Fruit fly (Drosophila melanogaster) whole organism, embryonic: Measurements from ENCODE around the gene pyx.

Source experiments
- Atf-2 ChIP-seq: fragments of 200-800 bp; sonication (Bioruptor generic); optimal IDR thresholded peaks from 2 replicates; lab custom pipeline; 2016; ENCODE audit warnings: missing biosample characterization, missing genetic modification characterization
- BtbVII ChIP-seq: fragments of 200-800 bp; sonication (Bioruptor generic); optimal IDR thresholded peaks from 3 replicates; lab custom pipeline; 2017; ENCODE audit warnings: missing biosample characterization, mild to moderate bottlenecking, missing genetic modification characterization
- CG17612 ChIP-seq: fragments of 200-800 bp; sonication (Bioruptor generic); IDR thresholded peaks from 2 replicates; pipeline ENCODE4 v1.3.6; 2022; ENCODE audit warnings: missing biosample characterization, missing genetic modification characterization
- CG30020 ChIP-seq: fragments of 200-800 bp; optimal IDR thresholded peaks from 2 replicates; lab custom pipeline; 2019; ENCODE audit warnings: missing biosample characterization, mild to moderate bottlenecking, missing genetic modification characterization, moderate library complexity
- CG7372 ChIP-seq: fragments of 200-800 bp; sonication (Bioruptor generic); IDR thresholded peaks from 2 replicates; pipeline ENCODE4 v1.3.6; 2022; ENCODE audit warnings: missing biosample characterization, missing genetic modification characterization
- CG9437 ChIP-seq: fragments of 200-800 bp; sonication (Bioruptor generic); optimal IDR thresholded peaks from 2 replicates; lab custom pipeline; 2018; ENCODE audit warnings: missing biosample characterization, mild to moderate bottlenecking, missing genetic modification characterization
- D ChIP-seq, 2 experiments: fragments of 200-800 bp in 1 of 2; fragments of >200 bp in 1 of 2; sonication (Bioruptor generic) in 1 of 2; optimal IDR thresholded peaks; 2 replicates in 1 of 2; 3 replicates in 1 of 2; lab custom pipeline; 2017; ENCODE audit warnings: mild to moderate bottlenecking in 1 of 2, missing biosample characterization in 1 of 2, missing genetic modification characterization in 1 of 2, missing genetic modification reagents in 1 of 2
- Sin3A ChIP-seq: fragments of >200 bp; optimal IDR thresholded peaks from 2 replicates; lab custom pipeline; 2018
- crc ChIP-seq: fragments of 200-800 bp; sonication (Bioruptor generic); optimal IDR thresholded peaks from 2 replicates; lab custom pipeline; 2016; ENCODE audit warnings: missing biosample characterization, missing genetic modification characterization
- gsb-n ChIP-seq: fragments of 200-800 bp; sonication (Bioruptor generic); optimal IDR thresholded peaks from 3 replicates; lab custom pipeline; 2018; ENCODE audit warnings: missing biosample characterization, mild to moderate bottlenecking, missing genetic modification characterization
- lmd ChIP-seq: fragments of 200-800 bp; sonication (Bioruptor generic); IDR thresholded peaks from 2 replicates; pipeline ENCODE4 v1.3.6; 2022; ENCODE audit warnings: missing biosample characterization, missing genetic modification characterization
- lola ChIP-seq, 3 experiments: fragments of >200 bp in 2 of 3; fragments of 200-800 bp in 1 of 3; sonication (Bioruptor generic) in 1 of 3; optimal IDR thresholded peaks; 2 replicates each; lab custom pipeline; 2017 to 2019; ENCODE audit warnings: missing biosample characterization in 3 of 3, missing genetic modification characterization in 3 of 3, mild to moderate bottlenecking in 1 of 3, moderate library complexity in 1 of 3

DNA sequence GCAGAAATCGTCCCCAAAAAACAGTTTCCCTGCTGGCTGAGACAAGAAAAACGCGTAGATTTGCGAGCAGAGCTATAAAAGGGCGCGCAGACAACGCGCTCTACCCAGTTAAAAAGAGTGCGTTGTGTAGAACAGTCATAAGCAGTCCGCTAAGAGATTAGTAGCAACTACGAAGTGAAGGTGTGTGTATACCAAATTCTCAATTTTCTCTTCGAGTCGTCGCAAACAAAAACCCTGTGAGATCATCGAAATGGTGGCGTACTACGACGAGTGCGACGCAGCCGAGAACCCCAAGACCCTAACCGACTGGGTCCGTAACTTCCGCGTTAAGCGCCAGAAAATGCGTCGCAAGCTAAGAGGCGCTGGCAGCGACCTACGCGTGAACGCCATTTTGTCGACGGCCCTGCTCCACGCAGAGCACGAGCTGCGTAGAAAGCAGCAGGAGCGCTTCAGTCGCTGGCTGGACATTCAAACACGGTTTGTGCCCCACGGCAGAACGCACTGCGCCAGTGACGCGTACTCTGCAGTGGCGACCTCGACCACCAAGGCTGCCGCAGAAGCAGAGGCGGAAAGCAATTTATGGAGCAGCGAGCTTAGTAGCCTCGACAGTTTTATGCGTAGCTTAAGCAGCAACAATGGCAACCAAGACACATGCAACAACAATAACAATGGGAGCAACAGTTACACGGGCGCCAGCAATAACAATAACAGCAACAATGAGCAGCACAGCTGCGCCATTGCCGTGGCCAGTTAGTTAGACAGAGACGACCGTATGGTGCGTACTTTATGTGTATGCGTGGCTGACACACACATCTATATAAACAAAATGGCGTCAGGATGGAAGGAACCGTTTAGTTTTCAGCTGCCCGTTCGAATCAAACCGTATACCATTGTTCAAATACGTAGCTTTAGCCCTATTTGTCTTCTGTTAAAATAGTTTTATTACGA lies 1.4 kb upstream of the pyx start:
- TF ChIP-seq CG17612 (GFP tag; lab: Robert Waterston, UW): no peak
- no peak for TF ChIP-seq CG7372 (GFP tag; lab: Robert Waterston, UW)
- TF ChIP-seq Atf-2 (GFP tag; lab: Kevin White, UChicago): no peak
- TF ChIP-seq lola (GFP tag; optimal IDR thresholded peaks at IDR 0.05; lab: Kevin White, UChicago): no peak
- TF ChIP-seq Sin3A (lab: Kevin White, UChicago): no peak
- no peak for TF ChIP-seq lmd
- TF ChIP-seq D (optimal IDR thresholded peaks at IDR 0.05; lab: Kevin White, UChicago): peak; percentile 95
- peak; percentile 55 for TF ChIP-seq D (GFP tag; optimal IDR thresholded peaks at IDR 0.05; lab: Kevin White, UChicago)
- peak; percentile 6 for TF ChIP-seq BtbVII (GFP tag; lab: Kevin White, UChicago)
- no peak for TF ChIP-seq gsb-n
- TF ChIP-seq crc (GFP tag; lab: Kevin White, UChicago): no peak
- TF ChIP-seq CG9437 (GFP tag; lab: Kevin White, UChicago): no peak
- TF ChIP-seq CG30020 (tag; lab: Kevin White, UChicago): no peak
